Fruit fly (Drosophila melanogaster): ENCODE measurements around the gene CG15646.

CG15646 gene

dm6 chrX:15630815-15631214 is 40.0 kb downstream of the CG15646 start:
- TF ChIP-seq CG32772 (GFP tag; IDR thresholded peaks at IDR 0.05) = no peak
- TF ChIP-seq unpg (GFP tag; optimal IDR thresholded peaks at IDR 0.05) = peak; percentile 15
- TF ChIP-seq slbo (GFP tag; IDR thresholded peaks at IDR 0.05) = 0 out of 2 replicates have a peak, but pooled peaks have one; percentile 26
- TF ChIP-seq cg (GFP tag; optimal IDR thresholded peaks at IDR 0.05) = no peak
- no peak for TF ChIP-seq bigmax (GFP tag; optimal IDR thresholded peaks at IDR 0.05)
- no peak for TF ChIP-seq zfh1 (GFP tag; IDR thresholded peaks at IDR 0.05)
- no peak for TF ChIP-seq Fer1 (GFP tag; optimal IDR thresholded peaks at IDR 0.05)
- TF ChIP-seq CG4328 (GFP tag; optimal IDR thresholded peaks at IDR 0.05) = no peak
- TF ChIP-seq Xbp1 (GFP tag; optimal IDR thresholded peaks at IDR 0.05) = peak; percentile 4
- TF ChIP-seq Asciz (GFP tag; optimal IDR thresholded peaks at IDR 0.05) = no peak
- TF ChIP-seq mirr (GFP tag; optimal IDR thresholded peaks at IDR 0.05) = no peak
- TF ChIP-seq CG14441 (GFP tag; IDR thresholded peaks at IDR 0.05) = 0 out of 2 replicates have a peak, but pooled peaks have one; percentile 13
- peak; percentile 37 for TF ChIP-seq CG11504 (tag; optimal IDR thresholded peaks at IDR 0.05)
- no peak for TF ChIP-seq CG13624 (GFP tag; optimal IDR thresholded peaks at IDR 0.05)
- TF ChIP-seq hkb (optimal IDR thresholded peaks at IDR 0.05) = no peak
- 0 out of 2 replicates have a peak, but pooled peaks have one; percentile 15 for TF ChIP-seq hkb (GFP tag; IDR thresholded peaks at IDR 0.05)
- TF ChIP-seq prd (optimal IDR thresholded peaks at IDR 0.05) = no peak
- 0 out of 3 replicates have a peak, but pooled peaks have one; percentile 24 for TF ChIP-seq prd (GFP tag; IDR thresholded peaks at IDR 0.05)
- TF ChIP-seq PHDP (tag; optimal IDR thresholded peaks at IDR 0.05) = peak; percentile 1
- no peak for TF ChIP-seq ac (GFP tag; optimal IDR thresholded peaks at IDR 0.05)
- no peak for TF ChIP-seq CG6683 (GFP tag; optimal IDR thresholded peaks at IDR 0.05)
- TF ChIP-seq sisA (GFP tag; IDR thresholded peaks at IDR 0.05) = peak; percentile 14; the same call in 1 of the 2 replicates
- no peak for TF ChIP-seq odd (GFP tag; optimal IDR thresholded peaks at IDR 0.05)
- TF ChIP-seq nmo (GFP tag; optimal IDR thresholded peaks at IDR 0.05) = peak; percentile 21
- no peak for TF ChIP-seq Bteb2 (GFP tag; optimal IDR thresholded peaks at IDR 0.05)
- no peak for TF ChIP-seq CG9727 (GFP tag; optimal IDR thresholded peaks at IDR 0.05)
- no peak for TF ChIP-seq CG8765 (GFP tag; IDR thresholded peaks at IDR 0.05)
- peak; percentile 36; the same call in 1 of the 2 replicates for TF ChIP-seq CG10366 (GFP tag; IDR thresholded peaks at IDR 0.05)
- TF ChIP-seq eve (GFP tag; optimal IDR thresholded peaks at IDR 0.05) = peak in 1 of 2 experiments; percentile 64
- peak; percentile 2 for TF ChIP-seq CG2678 (tag; optimal IDR thresholded peaks at IDR 0.05)
- peak; percentile 30; the same call in 1 of the 2 replicates for TF ChIP-seq Ptx1 (GFP tag; IDR thresholded peaks at IDR 0.05)
- no peak for TF ChIP-seq CG10267 (tag; optimal IDR thresholded peaks at IDR 0.05)
- TF ChIP-seq CG31365 (tag; optimal IDR thresholded peaks at IDR 0.05) = no peak
- peak; percentile 9 for TF ChIP-seq CG30403 (GFP tag; optimal IDR thresholded peaks at IDR 0.05)
- 0 out of 3 replicates have a peak, but pooled peaks have one; percentile 19 for TF ChIP-seq dysf (GFP tag; IDR thresholded peaks at IDR 0.05)
- no peak for TF ChIP-seq wek (GFP tag; optimal IDR thresholded peaks at IDR 0.05)
- TF ChIP-seq Med (GFP tag) = peak; percentile 10
- TF ChIP-seq lmd (GFP tag; IDR thresholded peaks at IDR 0.05) = peak; percentile 29
- no peak for TF ChIP-seq CG4282 (GFP tag; optimal IDR thresholded peaks at IDR 0.05)
- TF ChIP-seq MESR4 (GFP tag; optimal IDR thresholded peaks at IDR 0.05) = no peak
- TF ChIP-seq Rfx (GFP tag; IDR thresholded peaks at IDR 0.05) = no peak
- TF ChIP-seq CG15269 (tag; optimal IDR thresholded peaks at IDR 0.05) = peak; percentile 27
- TF ChIP-seq sens (GFP tag) = peak; percentile 74
- 0 out of 2 replicates have a peak, but pooled peaks have one; percentile 50 for TF ChIP-seq Drgx (GFP tag; IDR thresholded peaks at IDR 0.05)
- TF ChIP-seq Sox102F (GFP tag; optimal IDR thresholded peaks at IDR 0.05) = peak; percentile 44
- TF ChIP-seq trem (tag; optimal IDR thresholded peaks at IDR 0.05) = no peak
- no peak for TF ChIP-seq croc (GFP tag; conservative IDR thresholded peaks at IDR 0.05)
- TF ChIP-seq nerfin-2 (GFP tag; IDR thresholded peaks at IDR 0.05; ENCODE audit: partially characterized antibody) = no peak
- 0 out of 3 replicates have a peak, but pooled peaks have one; percentile 32 for TF ChIP-seq row (GFP tag; IDR thresholded peaks at IDR 0.05)
- TF ChIP-seq Hmx (GFP tag; optimal IDR thresholded peaks at IDR 0.05) = no peak
- no peak for TF ChIP-seq gcm2 (GFP tag; optimal IDR thresholded peaks at IDR 0.05)

Data from whole organism, embryonic.